Worm (Caenorhabditis elegans) whole organism, late embryonic: ENCODE measurements around the gene F45E4.6.

Source experiments
- C38D4.7 ChIP-seq: fragments of 200-800 bp; sonication (Bioruptor generic); optimal IDR thresholded peaks from 2 replicates; lab custom pipeline; 2018; ENCODE audit warnings: mild to moderate bottlenecking, missing genetic modification characterization, moderate library complexity, missing compliant biosample characterization
- T23F11.4 ChIP-seq: fragments of 200-800 bp; sonication (Bioruptor generic); optimal IDR thresholded peaks from 2 replicates; lab custom pipeline; 2018; ENCODE audit warnings: mild to moderate bottlenecking, missing genetic modification characterization, missing compliant biosample characterization
- ceh-14 ChIP-seq: sonication (generic microtip); optimal IDR thresholded peaks from 2 replicates; lab custom pipeline; 2016; ENCODE audit warnings: missing genotype, missing genetic modification characterization, missing compliant biosample characterization
- ceh-2 ChIP-seq: sonication (generic microtip); optimal IDR thresholded peaks from 2 replicates; lab custom pipeline; 2016; ENCODE audit warnings: missing genotype, missing genetic modification characterization, missing compliant biosample characterization
- ceh-24 ChIP-seq: sonication (generic microtip); optimal IDR thresholded peaks from 2 replicates; lab custom pipeline; 2016; ENCODE audit warnings: mild to moderate bottlenecking, missing genetic modification characterization, missing compliant biosample characterization
- ceh-31 ChIP-seq: sonication (generic microtip); optimal IDR thresholded peaks from 2 replicates; lab custom pipeline; 2016; ENCODE audit warnings: missing genetic modification characterization, missing compliant biosample characterization
- ceh-48 ChIP-seq: sonication (generic microtip); optimal IDR thresholded peaks from 2 replicates; lab custom pipeline; 2016; ENCODE audit warnings: missing genetic modification characterization, inconsistent platforms, missing compliant biosample characterization
- che-1 ChIP-seq: sonication (generic microtip); optimal IDR thresholded peaks from 2 replicates; lab custom pipeline; 2016; ENCODE audit warnings: mild to moderate bottlenecking, missing genetic modification characterization, missing compliant biosample characterization
- dmd-4 ChIP-seq: sonication (generic microtip); optimal IDR thresholded peaks from 2 replicates; lab custom pipeline; 2016; ENCODE audit warnings: borderline replicate concordance, missing genetic modification characterization, missing compliant biosample characterization
- dve-1 ChIP-seq: sonication (generic microtip); optimal IDR thresholded peaks from 2 replicates; lab custom pipeline; 2017; ENCODE audit warnings: antibody characterized with exemption, mild to moderate bottlenecking, missing genetic modification characterization, missing compliant biosample characterization
- gmeb-2 ChIP-seq: sonication (generic microtip); optimal IDR thresholded peaks from 2 replicates; lab custom pipeline; 2016; ENCODE audit warnings: missing genetic modification characterization, inconsistent platforms, missing compliant biosample characterization
- hlh-13 ChIP-seq: fragments of 200-800 bp; sonication (Bioruptor generic); optimal IDR thresholded peaks from 2 replicates; lab custom pipeline; 2018; ENCODE audit warnings: mild to moderate bottlenecking, missing genetic modification characterization, missing compliant biosample characterization
- hlh-30 ChIP-seq: sonication (generic microtip); optimal IDR thresholded peaks from 2 replicates; lab custom pipeline; 2017; ENCODE audit warnings: antibody characterized with exemption, missing genetic modification characterization, missing compliant biosample characterization; ENCODE audit not compliant: insufficient read depth
- nfya-1 ChIP-seq: sonication (generic microtip); optimal IDR thresholded peaks from 2 replicates; lab custom pipeline; 2017; ENCODE audit warnings: missing genetic modification characterization, mild to moderate bottlenecking, missing compliant biosample characterization, antibody characterized with exemption, moderate library complexity
- nhr-11 ChIP-seq: fragments of 150-350 bp; optimal IDR thresholded peaks from 2 replicates; lab custom pipeline; 2014; ENCODE audit warnings: missing biosample characterization, missing genetic modification characterization
- nhr-232 ChIP-seq: sonication (generic microtip); optimal IDR thresholded peaks from 2 replicates; lab custom pipeline; 2016; ENCODE audit warnings: missing genetic modification characterization, missing compliant biosample characterization
- npax-4 ChIP-seq: sonication (generic microtip); optimal IDR thresholded peaks from 2 replicates; lab custom pipeline; 2016; ENCODE audit warnings: missing genetic modification characterization, missing compliant biosample characterization
- pag-3 ChIP-seq: sonication (generic microtip); optimal IDR thresholded peaks from 2 replicates; lab custom pipeline; 2016; ENCODE audit warnings: missing compliant biosample characterization, missing genetic modification characterization, borderline replicate concordance
- pha-2 ChIP-seq: sonication (generic microtip); optimal IDR thresholded peaks from 2 replicates; lab custom pipeline; 2017; ENCODE audit warnings: mild to moderate bottlenecking, missing genetic modification characterization, missing compliant biosample characterization
- sdc-2 ChIP-seq: sonication (generic microtip); optimal IDR thresholded peaks from 2 replicates; lab custom pipeline; 2016; ENCODE audit warnings: missing genotype, missing genetic modification characterization, missing compliant biosample characterization
- tbx-2 ChIP-seq: sonication (generic microtip); optimal IDR thresholded peaks from 2 replicates; lab custom pipeline; 2016; ENCODE audit warnings: missing genetic modification characterization, missing compliant biosample characterization
- unc-42 ChIP-seq: sonication (generic microtip); optimal IDR thresholded peaks from 2 replicates; lab custom pipeline; 2016; ENCODE audit warnings: missing genotype, missing genetic modification characterization, missing compliant biosample characterization
- unc-86 ChIP-seq: sonication (generic microtip); optimal IDR thresholded peaks from 2 replicates; lab custom pipeline; 2016; ENCODE audit warnings: missing genetic modification characterization, missing compliant biosample characterization

The F45E4.6 gene

ce11 chrIV:7586972-7587371 lies 45.4 kb downstream of the F45E4.6 start:
- TF ChIP-seq pag-3 (no peak), ceh-31 (tag; lab: Kevin White, UChicago) (no peak), unc-42 (tag; lab: Kevin White, UChicago) (peak; percentile 18), nhr-11 (tag; lab: Kevin White, UChicago) (no peak)

- TF ChIP-seq nfya-1 (peak; percentile 30), che-1 (tag; lab: Kevin White, UChicago) (no peak), dve-1 (tag; lab: Kevin White, UChicago) (no peak), npax-4 (no peak), tbx-2 (tag; lab: Kevin White, UChicago) (no peak), nhr-232 (tag; lab: Kevin White, UChicago) (no peak), C38D4.7 (GFP tag; lab: Kevin White, UChicago) (no peak), nhr-11 (tag; lab: Kevin White, UChicago) (no peak), sdc-2 (tag; lab: Kevin White, UChicago) (no peak), hlh-30 (tag; lab: Kevin White, UChicago) (no peak), ceh-24 (tag; lab: Kevin White, UChicago) (no peak), pha-2 (no peak), ceh-48 (tag; lab: Kevin White, UChicago) (peak; percentile 76), ceh-31 (tag; lab: Kevin White, UChicago) (peak; percentile 54), unc-86 (tag; lab: Kevin White, UChicago) (no peak), ceh-2 (tag; lab: Kevin White, UChicago) (no peak), T23F11.4 (no peak), unc-42 (tag; lab: Kevin White, UChicago) (peak; percentile 88), dmd-4 (tag; lab: Kevin White, UChicago) (no peak), ceh-14 (peak; percentile 25), hlh-13 (GFP tag; lab: Kevin White, UChicago) (no peak), gmeb-2 (tag; lab: Kevin White, UChicago) (no peak)
- TF ChIP-seq, all 69 proteins: peak for 5
These were observed 47.0 kb downstream of the F45E4.6 start for ce11 chrIV:7585273-7585882.
